Fruit fly (Drosophila melanogaster): ENCODE data around the gene Usp32.

Gene Usp32

DNA sequence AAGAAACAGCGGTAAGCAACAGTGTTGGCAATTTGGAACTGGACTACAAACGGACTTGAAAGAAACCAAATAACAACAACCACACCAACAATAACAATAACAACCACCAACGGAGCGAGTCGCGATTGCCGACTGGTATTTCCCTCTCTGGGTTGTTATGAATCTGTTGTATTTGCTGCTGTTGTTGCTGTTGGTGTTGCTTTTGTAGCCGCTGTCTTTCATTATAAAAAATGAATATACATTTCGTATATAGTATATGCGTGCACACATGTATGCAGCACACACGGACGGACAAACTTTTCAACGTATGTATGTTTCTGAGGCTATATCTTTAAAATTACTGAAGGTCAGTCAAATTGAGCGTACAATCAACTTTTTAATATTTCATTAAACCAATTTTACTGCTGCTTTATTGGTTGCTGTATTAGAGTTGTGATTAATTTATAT lies 32.5 kb downstream of the Usp32 start (continued):
- TF ChIP-seq vvl (GFP tag; IDR thresholded peaks at IDR 0.05): no peak
- no peak for TF ChIP-seq H15 (GFP tag; IDR thresholded peaks at IDR 0.05)
- no peak for TF ChIP-seq Lpt (GFP tag; optimal IDR thresholded peaks at IDR 0.05)
- TF ChIP-seq Doc2 (GFP tag; IDR thresholded peaks at IDR 0.05): no peak
- TF ChIP-seq sqz (GFP tag; optimal IDR thresholded peaks at IDR 0.05): peak; percentile 45
- no peak for TF ChIP-seq HHEX (GFP tag; optimal IDR thresholded peaks at IDR 0.05)
- no peak for TF ChIP-seq peb (GFP tag; IDR thresholded peaks at IDR 0.05)
- TF ChIP-seq CG32772 (GFP tag; IDR thresholded peaks at IDR 0.05): no peak
- no peak for TF ChIP-seq BEAF-32 (GFP tag; optimal IDR thresholded peaks at IDR 0.05)
- no peak for TF ChIP-seq Fer2 (tag; optimal IDR thresholded peaks at IDR 0.05)
- no peak for TF ChIP-seq E2f1 (GFP tag; IDR thresholded peaks at IDR 0.05)

DNA sequence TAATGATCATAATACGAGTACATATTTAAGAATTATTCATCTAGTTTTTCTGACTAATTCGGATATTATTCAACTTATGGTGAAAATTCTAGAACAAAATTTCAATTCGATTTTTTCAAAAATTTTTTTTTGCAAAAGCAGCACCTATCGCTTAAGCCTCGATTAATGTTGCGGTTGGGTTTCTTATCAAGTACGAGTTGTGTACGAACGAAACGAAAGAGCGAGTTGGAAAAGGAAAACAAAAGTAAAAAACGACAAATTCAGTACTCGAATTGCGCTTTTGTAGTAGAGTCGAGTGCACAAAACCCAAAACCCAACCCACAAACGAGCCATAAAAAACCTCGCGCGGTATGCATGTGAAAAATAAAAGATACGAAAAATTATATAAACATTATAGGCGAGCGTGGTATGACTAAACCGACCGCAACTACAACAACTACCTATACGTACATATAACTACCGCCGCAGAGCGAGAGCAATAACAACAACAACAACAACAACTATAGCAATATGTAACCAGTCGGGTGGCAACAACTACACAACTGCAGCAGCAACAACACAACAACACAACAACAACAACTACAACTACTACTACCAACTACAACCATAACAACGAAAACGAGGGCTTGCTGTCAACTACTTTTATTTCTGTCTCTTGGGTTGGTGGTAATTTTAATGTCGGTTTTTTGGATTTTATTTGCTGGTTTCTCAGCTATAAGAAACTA lies 33.6 kb downstream of the Usp32 start:
- TF ChIP-seq kni (GFP tag; optimal IDR thresholded peaks at IDR 0.05): peak; percentile 16
- peak; percentile 47 for TF ChIP-seq Med (GFP tag)
- TF ChIP-seq CG2116 (GFP tag; optimal IDR thresholded peaks at IDR 0.05): no peak
- no peak for TF ChIP-seq Elba2 (GFP tag; optimal IDR thresholded peaks at IDR 0.05)
- TF ChIP-seq lab (GFP tag; optimal IDR thresholded peaks at IDR 0.05): peak; percentile 1
- peak; percentile 34 for TF ChIP-seq cg (GFP tag; optimal IDR thresholded peaks at IDR 0.05)
- TF ChIP-seq sd (tag; optimal IDR thresholded peaks at IDR 0.05): peak; percentile 12
- no peak for TF ChIP-seq pita (GFP tag; optimal IDR thresholded peaks at IDR 0.05)
- peak; percentile 36; the same call in 1 of the 2 replicates for TF ChIP-seq stc (GFP tag; IDR thresholded peaks at IDR 0.05)
- peak; percentile 97 for TF ChIP-seq CG4360 (GFP tag; IDR thresholded peaks at IDR 0.05)
- peak in 1 of 2 experiments; percentile 79 for TF ChIP-seq Pdp1 (GFP tag; optimal IDR thresholded peaks at IDR 0.05)

DNA sequence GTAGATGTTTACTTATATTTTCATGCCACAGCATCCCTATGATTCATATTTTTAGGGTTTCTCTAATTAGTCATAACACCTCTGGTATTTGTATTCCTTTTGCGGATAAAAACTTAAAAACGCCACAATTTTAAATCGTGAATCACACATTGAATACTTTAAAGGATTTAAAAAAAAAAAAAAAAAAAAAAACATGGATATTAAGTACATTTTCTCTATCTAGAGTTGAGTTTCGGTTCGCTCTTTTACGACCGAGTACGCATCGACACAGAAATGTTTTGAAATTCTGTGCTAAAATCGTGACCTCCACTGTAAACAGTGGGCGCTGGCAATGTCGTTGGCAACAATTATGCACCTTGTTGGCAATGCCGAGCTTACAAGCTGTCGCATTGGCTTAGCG lies 34.5 kb downstream of the Usp32 start:
- no peak for TF ChIP-seq CG1602 (GFP tag; optimal IDR thresholded peaks at IDR 0.05)
- peak in 1 of 2 experiments; percentile 13 for TF ChIP-seq dpn (GFP tag; optimal IDR thresholded peaks at IDR 0.05)
- no peak for TF ChIP-seq CG17912 (GFP tag; optimal IDR thresholded peaks at IDR 0.05)
- peak; percentile 16 for TF ChIP-seq dmrt99B (tag; optimal IDR thresholded peaks at IDR 0.05)
- peak; percentile 11 for TF ChIP-seq lab (GFP tag; optimal IDR thresholded peaks at IDR 0.05)
- peak; percentile 10 for TF ChIP-seq chn (GFP tag; optimal IDR thresholded peaks at IDR 0.05)
- TF ChIP-seq ems (GFP tag; optimal IDR thresholded peaks at IDR 0.05): peak; percentile 14
- TF ChIP-seq Gug (GFP tag; IDR thresholded peaks at IDR 0.05): peak; percentile 14; the same call in 1 of the 4 replicates
- TF ChIP-seq tio (GFP tag; optimal IDR thresholded peaks at IDR 0.05): peak; percentile 39
- peak; percentile 17 for TF ChIP-seq HLH54F (GFP tag; optimal IDR thresholded peaks at IDR 0.05)
- TF ChIP-seq dysf (GFP tag; IDR thresholded peaks at IDR 0.05): 0 out of 3 replicates have a peak, but pooled peaks have one; percentile 34
- no peak for TF ChIP-seq BEAF-32 (GFP tag; optimal IDR thresholded peaks at IDR 0.05)
- peak; percentile 58 for TF ChIP-seq CG9215 (GFP tag; IDR thresholded peaks at IDR 0.05)
- 0 out of 3 replicates have a peak, but pooled peaks have one; percentile 8 for TF ChIP-seq CG11695 (GFP tag; IDR thresholded peaks at IDR 0.05)
- peak; percentile 24 for TF ChIP-seq CG7786 (GFP tag; optimal IDR thresholded peaks at IDR 0.05)
- TF ChIP-seq CG11696 (GFP tag; IDR thresholded peaks at IDR 0.05): peak; percentile 81
- no peak for TF ChIP-seq ash1 (GFP tag; optimal IDR thresholded peaks at IDR 0.05)
- no peak for TF ChIP-seq CG3407 (GFP tag; optimal IDR thresholded peaks at IDR 0.05)
- TF ChIP-seq Opbp (GFP tag; IDR thresholded peaks at IDR 0.05; ENCODE audit: partially characterized antibody): no peak
- no peak for TF ChIP-seq YL-1 (GFP tag; optimal IDR thresholded peaks at IDR 0.05)
- no peak for TF ChIP-seq Gsc (GFP tag; IDR thresholded peaks at IDR 0.05)
- peak; percentile 1 for TF ChIP-seq CG9609 (GFP tag; optimal IDR thresholded peaks at IDR 0.05)
- peak; percentile 40 for TF ChIP-seq Xbp1 (GFP tag; optimal IDR thresholded peaks at IDR 0.05)
- TF ChIP-seq lilli (GFP tag; optimal IDR thresholded peaks at IDR 0.05): peak; percentile 44
- peak; percentile 26 for TF ChIP-seq CHES-1-like (GFP tag; optimal IDR thresholded peaks at IDR 0.05)
- TF ChIP-seq CG18262 (tag; optimal IDR thresholded peaks at IDR 0.05): peak; percentile 5
- TF ChIP-seq Med (GFP tag): peak; percentile 80
- TF ChIP-seq ranshi (GFP tag; IDR thresholded peaks at IDR 0.05): 0 out of 2 replicates have a peak, but pooled peaks have one; percentile 20

Data from whole organism, embryonic.